Worm (Caenorhabditis elegans) whole organism, early embryonic: ENCODE results near the gene cup-5.

Experiments used
- ama-1 ChIP-seq: fragments of 150-350 bp; optimal IDR thresholded peaks from 2 replicates; lab custom pipeline; 2014
- ceh-13 ChIP-seq: fragments of 200-800 bp; sonication (Bioruptor generic); optimal IDR thresholded peaks from 2 replicates; lab custom pipeline; 2018; ENCODE audit warnings: mild to moderate bottlenecking, missing genetic modification characterization, missing compliant biosample characterization
- ets-7 ChIP-seq: sonication (generic microtip); optimal IDR thresholded peaks from 2 replicates; lab custom pipeline; 2016; ENCODE audit warnings: missing genotype, missing genetic modification characterization, missing compliant biosample characterization
- flt-1 ChIP-seq: fragments of 200-800 bp; sonication (Bioruptor generic); IDR thresholded peaks from 2 replicates; pipeline ENCODE4 v1.3.6; 2022; ENCODE audit warnings: missing genetic modification characterization, missing compliant biosample characterization
- hmg-4 ChIP-seq: fragments of 200-800 bp; sonication (Bioruptor generic); optimal IDR thresholded peaks from 2 replicates; lab custom pipeline; 2018; ENCODE audit warnings: mild to moderate bottlenecking, missing genetic modification characterization, missing compliant biosample characterization

ce11 chrIII:7571726-7572125, 12.3 kb upstream of the cup-5 start:
- TF ChIP-seq ceh-13 (GFP tag; lab: Kevin White, UChicago) (no peak), hmg-4 (GFP tag; lab: Kevin White, UChicago) (no peak), flt-1 (GFP tag; lab: Robert Waterston, UW) (no peak), ama-1 (lab: Kevin White, UChicago) (no peak), ets-7 (no peak)
